Worm (Caenorhabditis elegans): ENCODE data around the gene swt-6.

- TF ChIP-seq dmd-9 (GFP tag; IDR thresholded peaks at IDR 0.05) (no peak), hlh-30 (tag; optimal IDR thresholded peaks at IDR 0.05; ENCODE audit: insufficient read depth) (no peak), snpc-4 (tag; optimal IDR thresholded peaks at IDR 0.05) (no peak), mep-1 (tag; optimal IDR thresholded peaks at IDR 0.05) (no peak), ces-1 (GFP tag; optimal IDR thresholded peaks at IDR 0.05) (no peak), skn-1 (tag; optimal IDR thresholded peaks at IDR 0.05) (no peak), mdl-1 (tag; optimal IDR thresholded peaks at IDR 0.05) (no peak), lin-13 (GFP tag; optimal IDR thresholded peaks at IDR 0.05) (no peak)
These were observed 38.3 kb downstream of the swt-6 start, which contains the start of gene droe-4 for ce11 chrV:13992485-13992884.
